Worm (Caenorhabditis elegans) whole organism, L1 larva: Measurements from ENCODE around the gene Y51H7C.10.
A peak's percentile ranks its signal among the peaks of the same experiment; 100 is the strongest.

Source experiments
- C16A3.4 ChIP-seq: fragments of 150-350 bp; optimal IDR thresholded peaks from 2 replicates; lab custom pipeline; 2014; ENCODE audit warnings: missing biosample characterization, missing genetic modification characterization
- Y116A8C.19 ChIP-seq: sonication (generic microtip); optimal IDR thresholded peaks from 2 replicates; lab custom pipeline; 2016; ENCODE audit warnings: missing compliant biosample characterization, missing genetic modification characterization, borderline replicate concordance
- ceh-90 ChIP-seq: sonication (generic microtip); optimal IDR thresholded peaks from 2 replicates; lab custom pipeline; 2016; ENCODE audit warnings: missing genetic modification characterization, missing compliant biosample characterization
- lin-39 ChIP-seq: fragments of 150-350 bp; optimal IDR thresholded peaks from 2 replicates; lab custom pipeline; 2014; ENCODE audit warnings: missing biosample characterization, missing genetic modification reagents, missing genetic modification characterization
- lsy-2 ChIP-seq, 2 experiments: fragments of 150-350 bp; optimal IDR thresholded peaks; 2 replicates each; lab custom pipeline; 2014; ENCODE audit warnings: missing biosample characterization in 2 of 2, missing genetic modification characterization in 2 of 2
- nhr-12 ChIP-seq: sonication (generic microtip); optimal IDR thresholded peaks from 2 replicates; lab custom pipeline; 2017; ENCODE audit warnings: missing biosample characterization, missing genetic modification characterization
- nhr-77 ChIP-seq: fragments of 150-350 bp; optimal IDR thresholded peaks from 2 replicates; lab custom pipeline; 2014; ENCODE audit warnings: missing biosample characterization, missing genetic modification characterization
- unc-62 ChIP-seq: fragments of 150-350 bp; optimal IDR thresholded peaks from 2 replicates; lab custom pipeline; 2014; ENCODE audit warnings: missing biosample characterization, missing genetic modification reagents, missing genetic modification characterization
- unc-86 ChIP-seq: sonication (generic microtip); optimal IDR thresholded peaks from 2 replicates; lab custom pipeline; 2016; ENCODE audit warnings: missing genetic modification characterization, missing compliant biosample characterization
- ztf-11 ChIP-seq, 2 experiments: sonication (generic microtip); optimal IDR thresholded peaks; 2 replicates each; lab custom pipeline; 2016 to 2017; ENCODE audit warnings: missing genetic modification characterization in 2 of 2, missing biosample characterization in 1 of 2, missing compliant biosample characterization in 1 of 2

- TF ChIP-seq nhr-77 (tag; lab: Kevin White, UChicago) (no peak), Y116A8C.19 (tag; lab: Kevin White, UChicago) (no peak), lsy-2 (tag; optimal IDR thresholded peaks at IDR 0.05; lab: Kevin White, UChicago) (no peak), C16A3.4 (tag; lab: Kevin White, UChicago) (no peak), unc-62 (GFP tag; lab: Kevin White, UChicago) (no peak), ceh-90 (tag; lab: Kevin White, UChicago) (no peak), nhr-12 (tag; lab: Kevin White, UChicago) (no peak), ztf-11 (tag; optimal IDR thresholded peaks at IDR 0.05; lab: Kevin White, UChicago) (peak in 1 of 2 experiments; percentile 0), unc-86 (tag; lab: Kevin White, UChicago) (no peak), lin-39 (tag; lab: Kevin White, UChicago) (no peak)
Measured at ce11 chrII:1371533-1371932, 52.0 kb downstream of the Y51H7C.10 start.
